Worm (Caenorhabditis elegans) whole organism, mixed stage, embryonic: Measurements from ENCODE around the gene srg-29.

Source experiments
- bed-3 ChIP-seq: fragments of 200-800 bp; sonication (Bioruptor generic); optimal IDR thresholded peaks from 3 replicates; lab custom pipeline; 2018; ENCODE audit warnings: mild to moderate bottlenecking, missing genetic modification characterization, moderate library complexity, missing compliant biosample characterization
- blmp-1 ChIP-seq: fragments of 150-350 bp; optimal IDR thresholded peaks from 2 replicates; lab custom pipeline; 2014; ENCODE audit warnings: missing biosample characterization, missing genetic modification characterization
- ceh-39 ChIP-seq: fragments of 150-350 bp; optimal IDR thresholded peaks from 2 replicates; lab custom pipeline; 2014; ENCODE audit warnings: missing biosample characterization, missing genetic modification characterization
- ceh-83 ChIP-seq: fragments of 200-800 bp; sonication (Bioruptor generic); optimal IDR thresholded peaks from 2 replicates; lab custom pipeline; 2018; ENCODE audit warnings: mild to moderate bottlenecking, missing genetic modification characterization, missing compliant biosample characterization
- ces-1 ChIP-seq: fragments of 150-350 bp; optimal IDR thresholded peaks from 2 replicates; lab custom pipeline; 2014; ENCODE audit warnings: missing biosample characterization, missing genetic modification reagents, missing genetic modification characterization
- drap-1 ChIP-seq: fragments of 200-800 bp; sonication (Bioruptor generic); optimal IDR thresholded peaks from 3 replicates; lab custom pipeline; 2018; ENCODE audit warnings: mild to moderate bottlenecking, missing genetic modification characterization, missing compliant biosample characterization
- elt-1 ChIP-seq: sonication (generic microtip); optimal IDR thresholded peaks from 2 replicates; lab custom pipeline; 2017; ENCODE audit warnings: missing genetic modification characterization, mild to moderate bottlenecking, missing compliant biosample characterization, antibody characterized with exemption, moderate library complexity, borderline replicate concordance; ENCODE audit not compliant: insufficient read depth
- elt-3 ChIP-seq: fragments of 150-350 bp; optimal IDR thresholded peaks from 2 replicates; lab custom pipeline; 2014; ENCODE audit warnings: missing biosample characterization, missing genetic modification characterization
- ham-2 ChIP-seq: fragments of 200-800 bp; sonication (Bioruptor generic); optimal IDR thresholded peaks from 2 replicates; lab custom pipeline; 2018; ENCODE audit warnings: mild to moderate bottlenecking, missing genetic modification characterization, missing compliant biosample characterization
- hlh-1 ChIP-seq: fragments of 150-350 bp; optimal IDR thresholded peaks from 2 replicates; lab custom pipeline; 2014; ENCODE audit warnings: missing biosample characterization, missing genetic modification reagents, missing genetic modification characterization
- lin-32 ChIP-seq: fragments of 200-800 bp; sonication (Bioruptor generic); optimal IDR thresholded peaks from 2 replicates; lab custom pipeline; 2018; ENCODE audit warnings: mild to moderate bottlenecking, missing genetic modification characterization, missing compliant biosample characterization
- lsy-2 ChIP-seq: fragments of 150-350 bp; optimal IDR thresholded peaks from 2 replicates; lab custom pipeline; 2014; ENCODE audit warnings: missing biosample characterization, missing genetic modification characterization
- mab-5 ChIP-seq: fragments of 150-350 bp; optimal IDR thresholded peaks from 2 replicates; lab custom pipeline; 2014; ENCODE audit warnings: missing biosample characterization, missing genetic modification characterization
- mls-2 ChIP-seq: sonication (generic microtip); optimal IDR thresholded peaks from 2 replicates; lab custom pipeline; 2016; ENCODE audit warnings: mild to moderate bottlenecking, missing genetic modification characterization, moderate library complexity, missing compliant biosample characterization
- nhr-12 ChIP-seq: fragments of 150-350 bp; optimal IDR thresholded peaks from 2 replicates; lab custom pipeline; 2014; ENCODE audit warnings: missing biosample characterization, missing genetic modification characterization
- nhr-2 ChIP-seq: fragments of 150-350 bp; optimal IDR thresholded peaks from 2 replicates; lab custom pipeline; 2014; ENCODE audit warnings: missing biosample characterization, missing genetic modification characterization
- nhr-237 ChIP-seq: fragments of 150-350 bp; optimal IDR thresholded peaks from 2 replicates; lab custom pipeline; 2014; ENCODE audit warnings: missing biosample characterization, missing genetic modification characterization
- nhr-28 ChIP-seq: fragments of 150-350 bp; optimal IDR thresholded peaks from 2 replicates; lab custom pipeline; 2014; ENCODE audit warnings: missing biosample characterization, missing genetic modification characterization
- nhr-76 ChIP-seq: sonication (generic microtip); optimal IDR thresholded peaks from 2 replicates; lab custom pipeline; 2017; ENCODE audit warnings: missing biosample characterization, missing genetic modification characterization
- pha-4 ChIP-seq: fragments of 150-350 bp; optimal IDR thresholded peaks from 2 replicates; lab custom pipeline; 2018; ENCODE audit warnings: missing biosample characterization, missing genetic modification reagents, missing genetic modification characterization
- sem-2 ChIP-seq: fragments of 200-800 bp; sonication (Bioruptor generic); optimal IDR thresholded peaks from 2 replicates; lab custom pipeline; 2018; ENCODE audit warnings: mild to moderate bottlenecking, missing genetic modification characterization, missing compliant biosample characterization
- snpc-4 ChIP-seq: fragments of 150-350 bp; optimal IDR thresholded peaks from 2 replicates; lab custom pipeline; 2014; ENCODE audit warnings: missing biosample characterization, missing genetic modification characterization
- sptf-1 ChIP-seq: sonication (generic microtip); optimal IDR thresholded peaks from 2 replicates; lab custom pipeline; 2017; ENCODE audit warnings: mild to moderate bottlenecking, missing genetic modification characterization, moderate library complexity, missing compliant biosample characterization
- tbx-8 ChIP-seq: fragments of 200-800 bp; sonication (Bioruptor generic); optimal IDR thresholded peaks from 2 replicates; lab custom pipeline; 2018; ENCODE audit warnings: mild to moderate bottlenecking, missing genetic modification characterization, moderate library complexity, missing compliant biosample characterization
- unc-62 ChIP-seq: fragments of 150-350 bp; optimal IDR thresholded peaks from 2 replicates; lab custom pipeline; 2014; ENCODE audit warnings: missing biosample characterization, missing genetic modification reagents, missing genetic modification characterization
- zip-8 ChIP-seq: fragments of 150-350 bp; optimal IDR thresholded peaks from 2 replicates; lab custom pipeline; 2014; ENCODE audit warnings: missing biosample characterization, missing genetic modification characterization

srg-29 gene

ce11 chrV:5364863-5365262 lies 27.9 kb downstream of the srg-29 start, which contains the start of gene T09D3.8:
T09D3.8 (plus strand) TSS chrV:5365163.
- TF ChIP-seq elt-1 (tag; lab: Kevin White, UChicago) (no peak), lin-32 (no peak), blmp-1 (tag; lab: Kevin White, UChicago) (no peak), mls-2 (no peak), nhr-2 (tag; lab: Kevin White, UChicago) (no peak), hlh-1 (tag; lab: Kevin White, UChicago) (no peak), pha-4 (no peak), drap-1 (GFP tag; lab: Kevin White, UChicago) (no peak), unc-62 (no peak), tbx-8 (no peak), lsy-2 (tag; lab: Kevin White, UChicago) (no peak), sem-2 (GFP tag; lab: Kevin White, UChicago) (no peak), bed-3 (no peak), sptf-1 (no peak), zip-8 (tag; lab: Kevin White, UChicago) (no peak), nhr-28 (tag; lab: Kevin White, UChicago) (no peak), snpc-4 (tag; lab: Kevin White, UChicago) (no peak), ceh-39 (tag; lab: Kevin White, UChicago) (no peak)

- no peak for TF ChIP-seq nhr-237 (tag; lab: Kevin White, UChicago)
- no peak for TF ChIP-seq pha-4
- no peak for TF ChIP-seq nhr-28 (tag; lab: Kevin White, UChicago)
- TF ChIP-seq ceh-39 (tag; lab: Kevin White, UChicago), result no peak
- TF ChIP-seq nhr-76 (tag; lab: Kevin White, UChicago), result no peak
- TF ChIP-seq unc-62, result no peak
- TF ChIP-seq hlh-1 (tag; lab: Kevin White, UChicago), result no peak
- TF ChIP-seq ham-2 (GFP tag; lab: Kevin White, UChicago), result no peak
Measured at ce11 chrV:5368792-5369191, 31.8 kb downstream of the srg-29 start, which contains the start of gene T09D3.9. T09D3.9 (minus strand) TSS chrV:5368892.

- no peak for TF ChIP-seq mab-5 (tag; lab: Kevin White, UChicago)
- no peak for TF ChIP-seq elt-3 (tag; lab: Kevin White, UChicago)
- TF ChIP-seq bed-3, result no peak
- TF ChIP-seq nhr-12 (tag; lab: Kevin White, UChicago), result no peak
- TF ChIP-seq nhr-2 (tag; lab: Kevin White, UChicago), result no peak
- no peak for TF ChIP-seq lin-32
- no peak for TF ChIP-seq ham-2 (GFP tag; lab: Kevin White, UChicago)
- TF ChIP-seq drap-1 (GFP tag; lab: Kevin White, UChicago), result no peak
- no peak for TF ChIP-seq unc-62
- TF ChIP-seq ceh-39 (tag; lab: Kevin White, UChicago), result no peak
- TF ChIP-seq ces-1 (GFP tag; lab: Kevin White, UChicago), result no peak
- TF ChIP-seq blmp-1 (tag; lab: Kevin White, UChicago), result no peak
- TF ChIP-seq sem-2 (GFP tag; lab: Kevin White, UChicago), result no peak
- no peak for TF ChIP-seq ceh-83 (GFP tag; lab: Kevin White, UChicago)
- no peak for TF ChIP-seq zip-8 (tag; lab: Kevin White, UChicago)
- TF ChIP-seq pha-4, result no peak
Measured at ce11 chrV:5372118-5372517, 35.1 kb downstream of the srg-29 start, which contains the start of gene C35A11.3. C35A11.3 (plus strand) TSS chrV:5372418.

DNA sequence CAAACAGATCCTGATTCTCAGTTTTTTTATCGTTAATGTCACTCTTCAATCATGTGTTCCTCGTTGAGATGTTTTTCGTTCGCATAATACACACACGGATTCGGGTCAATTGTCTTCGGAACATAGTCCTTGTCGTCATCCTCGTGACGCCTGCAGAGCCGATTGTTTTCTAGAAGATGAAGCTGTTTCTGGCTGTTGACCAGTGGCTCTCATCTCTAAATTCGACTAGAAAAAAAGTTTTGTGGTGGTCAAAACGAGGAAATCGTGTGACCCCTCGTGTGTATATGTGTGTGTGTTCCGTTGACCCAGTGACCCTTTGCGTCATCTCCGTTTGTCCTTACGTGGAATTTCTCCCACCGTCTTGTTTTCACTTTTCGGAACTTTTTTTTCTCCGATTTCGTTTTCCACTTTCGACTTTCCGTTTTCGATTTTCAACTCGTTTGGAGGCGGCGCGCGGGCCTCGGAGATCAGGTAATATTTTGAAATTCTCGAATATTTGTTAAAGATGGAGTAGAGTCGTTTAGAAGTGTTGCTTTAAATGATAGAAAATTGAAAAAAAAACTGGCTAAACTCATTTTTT lies 49.0 kb downstream of the srg-29 start, which contains the start of gene C35A11.2:
C35A11.2 (plus strand) TSS at position 386 of the 580 bp plus-strand sequence.
- TF ChIP-seq nhr-12 (tag; lab: Kevin White, UChicago) (no peak), blmp-1 (tag; lab: Kevin White, UChicago) (peak; percentile 75)
